Worm (Caenorhabditis elegans): ENCODE results near the gene F52E10.2.

The F52E10.2 gene

DNA sequence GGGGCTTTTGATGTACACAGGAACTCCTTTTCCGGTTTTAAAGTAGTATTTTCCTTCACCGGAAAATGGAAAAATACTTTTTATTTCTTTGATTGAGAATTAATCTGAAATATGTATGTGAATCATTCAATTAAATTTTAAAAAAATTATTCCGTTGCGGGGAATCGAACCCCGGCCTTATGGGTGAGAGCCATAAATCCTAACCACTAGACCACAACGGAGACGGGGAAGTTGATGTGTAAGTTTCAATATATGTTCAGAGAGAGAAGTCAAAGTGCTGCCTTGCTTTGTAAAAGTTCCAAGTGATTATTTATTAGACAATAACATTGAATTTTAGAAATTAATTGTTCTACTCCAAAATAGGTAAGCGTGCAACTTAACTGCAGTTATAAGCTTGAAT is 11.9 kb downstream of the F52E10.2 start (continued):
- peak; percentile 41 to 86 for TF ChIP-seq daf-16 (GFP tag; optimal IDR thresholded peaks at IDR 0.05)
- peak; percentile 56 for TF ChIP-seq daf-16 (tag; optimal IDR thresholded peaks at IDR 0.05)
- peak; percentile 70; the same call in 1 of the 2 replicates for TF ChIP-seq dmd-8 (GFP tag; IDR thresholded peaks at IDR 0.05)
- no peak for TF ChIP-seq sdz-12 (GFP tag; optimal IDR thresholded peaks at IDR 0.05)
- no peak for TF ChIP-seq daf-8 (GFP tag; IDR thresholded peaks at IDR 0.05)
- peak; percentile 45; the same call in 1 of the 2 replicates for TF ChIP-seq T26A8.4 (GFP tag; IDR thresholded peaks at IDR 0.05)
- TF ChIP-seq arid-1 (GFP tag; conservative IDR thresholded peaks at IDR 0.05): peak; percentile 80
- TF ChIP-seq fkh-10 (GFP tag; optimal IDR thresholded peaks at IDR 0.05): no peak
- TF ChIP-seq lim-7 (GFP tag; IDR thresholded peaks at IDR 0.05): peak; percentile 86
- peak; percentile 27 for TF ChIP-seq nhr-102 (tag; optimal IDR thresholded peaks at IDR 0.05)
- peak; percentile 51; the same call in 1 of the 2 replicates for TF ChIP-seq ceh-44 (GFP tag; IDR thresholded peaks at IDR 0.05)
- peak; percentile 33 for TF ChIP-seq nhr-48 (tag; optimal IDR thresholded peaks at IDR 0.05)
- TF ChIP-seq ama-1 (optimal IDR thresholded peaks at IDR 0.05): no peak
- peak; percentile 53 for TF ChIP-seq duxl-1 (tag; optimal IDR thresholded peaks at IDR 0.05; ENCODE audit: poor library complexity)
- peak; percentile 65 for TF ChIP-seq dve-1 (tag; optimal IDR thresholded peaks at IDR 0.05; ENCODE audit: insufficient read depth)
- peak; percentile 4 for TF ChIP-seq spr-1 (tag; optimal IDR thresholded peaks at IDR 0.05)
- no peak; the same call in 1 of the 2 replicates for TF ChIP-seq lin-38 (GFP tag; IDR thresholded peaks at IDR 0.05)
- TF ChIP-seq T20F7.1 (GFP tag; optimal IDR thresholded peaks at IDR 0.05): no peak
- peak; percentile 65 for TF ChIP-seq mes-2 (tag; optimal IDR thresholded peaks at IDR 0.05; ENCODE audit: poor library complexity, severe bottlenecking)
- no peak for TF ChIP-seq mdt-29 (GFP tag; IDR thresholded peaks at IDR 0.05)
- TF ChIP-seq Y75B8A.6 (GFP tag; IDR thresholded peaks at IDR 0.05): 0 out of 2 replicates have a peak, but pooled peaks have one; percentile 78
- TF ChIP-seq F26F4.8 (GFP tag; conservative IDR thresholded peaks at IDR 0.05): peak; percentile 68; the same call in 1 of the 2 replicates
- TF ChIP-seq ztf-7 (tag; optimal IDR thresholded peaks at IDR 0.05): peak; percentile 18
- TF ChIP-seq egl-27 (tag; optimal IDR thresholded peaks at IDR 0.05): no peak
- peak; percentile 50 for TF ChIP-seq hlh-30 (tag; optimal IDR thresholded peaks at IDR 0.05; ENCODE audit: insufficient read depth)
- no peak for TF ChIP-seq F10B5.3 (tag; optimal IDR thresholded peaks at IDR 0.05)
- 0 out of 2 replicates have a peak, but pooled peaks have one; percentile 53 for TF ChIP-seq zfp-3 (GFP tag; conservative IDR thresholded peaks at IDR 0.05)
- peak; percentile 43 for TF ChIP-seq hlh-11 (tag; optimal IDR thresholded peaks at IDR 0.05)
- TF ChIP-seq nhr-41 (GFP tag; IDR thresholded peaks at IDR 0.05): peak; percentile 34; the same call in 1 of the 2 replicates
- peak; percentile 43 for TF ChIP-seq dmd-6 (GFP tag; IDR thresholded peaks at IDR 0.05)
- peak; percentile 86 for TF ChIP-seq vab-7 (GFP tag; IDR thresholded peaks at IDR 0.05)
- 0 out of 2 replicates have a peak, but pooled peaks have one; percentile 61 for TF ChIP-seq daf-19 (GFP tag; conservative IDR thresholded peaks at IDR 0.05)
- TF ChIP-seq hmg-1.1 (GFP tag; IDR thresholded peaks at IDR 0.05): peak; percentile 63; the same call in 1 of the 2 replicates
- TF ChIP-seq rbr-2 (tag; optimal IDR thresholded peaks at IDR 0.05): peak; percentile 35
- peak; percentile 79; the same call in 1 of the 2 replicates for TF ChIP-seq pha-4 (GFP tag; IDR thresholded peaks at IDR 0.05)
- TF ChIP-seq pha-4 (tag; optimal IDR thresholded peaks at IDR 0.05): no peak
- TF ChIP-seq php-3 (GFP tag; IDR thresholded peaks at IDR 0.05): peak; percentile 22; the same call in 1 of the 2 replicates
- TF ChIP-seq tra-1 (GFP tag; IDR thresholded peaks at IDR 0.05): peak; percentile 53; the same call in 1 of the 2 replicates
- peak; percentile 83 for TF ChIP-seq egl-43 (GFP tag; IDR thresholded peaks at IDR 0.05)

ce11 chrX:16269969-16270368 is 13.0 kb downstream of the F52E10.2 start, which contains the start of gene ifa-3:
TSS of gene ifa-3 (minus strand) at chrX:16270069.
- TF ChIP-seq ZK546.5 (tag; optimal IDR thresholded peaks at IDR 0.05) (no peak), tra-1 (GFP tag; IDR thresholded peaks at IDR 0.05) (no peak), ceh-20 (GFP tag; IDR thresholded peaks at IDR 0.05) (no peak), lin-38 (GFP tag; IDR thresholded peaks at IDR 0.05) (no peak), nhr-102 (tag; optimal IDR thresholded peaks at IDR 0.05) (no peak), gei-8 (GFP tag; optimal IDR thresholded peaks at IDR 0.05) (no peak), daf-12 (tag; optimal IDR thresholded peaks at IDR 0.05) (no peak), nhr-41 (GFP tag; IDR thresholded peaks at IDR 0.05) (no peak), lin-13 (GFP tag; optimal IDR thresholded peaks at IDR 0.05) (no peak), unc-130 (GFP tag; optimal IDR thresholded peaks at IDR 0.05) (no peak), skn-1 (tag; optimal IDR thresholded peaks at IDR 0.05) (no peak), hlh-11 (tag; optimal IDR thresholded peaks at IDR 0.05) (no peak), dpl-1 (GFP tag; optimal IDR thresholded peaks at IDR 0.05) (no peak), zip-11 (GFP tag; IDR thresholded peaks at IDR 0.05) (no peak), fos-1 (tag; optimal IDR thresholded peaks at IDR 0.05) (no peak)

Measured in whole organism, L4 larva.